Fruit fly (Drosophila melanogaster) whole organism, larva: ENCODE data around the gene dyw.
A peak's percentile ranks its signal among the peaks of the same experiment; 100 is the strongest.

ENCODE experiments used
- noc ChIP-seq: fragments of 200-800 bp; sonication (Bioruptor generic); optimal IDR thresholded peaks from 3 replicates; lab custom pipeline; 2019; ENCODE audit warnings: missing biosample characterization, mild to moderate bottlenecking, missing genetic modification characterization, moderate library complexity

Gene dyw

dm6 chrX:2657220-2657619 lies 36.5 kb downstream of the dyw start:
- no peak for TF ChIP-seq noc (tag; lab: Kevin White, UChicago)

DNA sequence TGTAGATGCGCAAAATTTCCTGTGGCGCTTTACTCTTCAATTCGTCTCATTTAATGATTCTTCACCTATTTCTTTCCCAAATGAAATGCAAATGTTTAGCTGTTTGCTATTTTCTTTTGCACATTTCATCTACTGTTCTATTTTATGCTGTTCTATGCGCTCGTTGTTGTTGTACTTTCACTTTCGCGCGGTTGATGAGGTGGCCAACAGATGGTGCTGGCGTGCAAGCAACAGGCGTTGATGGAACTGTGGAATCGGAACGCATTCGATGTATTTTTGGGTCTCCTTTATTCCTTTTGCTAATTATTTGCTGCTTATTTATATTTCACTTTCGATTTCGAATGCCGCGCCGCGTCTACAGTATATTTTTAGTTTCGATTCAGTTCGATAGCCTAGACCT lies 37.7 kb downstream of the dyw start:
- no peak for TF ChIP-seq noc (tag; lab: Kevin White, UChicago)

dm6 chrX:2655479-2655878 lies 38.2 kb downstream of the dyw start:
- TF ChIP-seq noc (tag; lab: Kevin White, UChicago): no peak

- peak; percentile 80 for TF ChIP-seq noc (tag; lab: Kevin White, UChicago)
These were observed 40.0 kb downstream of the dyw start for dm6 chrX:2653533-2654296.

- no peak for TF ChIP-seq noc (tag; lab: Kevin White, UChicago)
These were observed 41.4 kb downstream of the dyw start for dm6 chrX:2652124-2652923.

DNA sequence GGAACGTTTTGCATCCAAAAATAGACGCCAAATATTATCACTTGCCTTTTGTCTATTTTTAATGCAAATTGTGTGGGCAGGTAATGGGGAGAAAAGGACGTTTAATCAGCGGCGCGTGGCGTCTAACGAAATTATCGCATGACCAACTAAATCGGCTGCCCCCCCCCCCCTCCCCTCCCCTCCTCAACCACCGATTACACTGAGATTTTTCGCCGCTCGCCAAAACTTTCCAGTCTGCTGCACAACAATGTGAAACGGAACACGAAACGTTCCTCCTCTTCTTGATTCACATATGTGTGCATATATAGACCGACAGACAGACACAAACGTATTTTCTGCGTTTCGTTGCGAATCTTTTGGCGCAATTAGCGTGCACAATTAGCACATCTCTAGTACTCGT lies 42.6 kb downstream of the dyw start:
- no peak for TF ChIP-seq noc (tag; lab: Kevin White, UChicago)

DNA sequence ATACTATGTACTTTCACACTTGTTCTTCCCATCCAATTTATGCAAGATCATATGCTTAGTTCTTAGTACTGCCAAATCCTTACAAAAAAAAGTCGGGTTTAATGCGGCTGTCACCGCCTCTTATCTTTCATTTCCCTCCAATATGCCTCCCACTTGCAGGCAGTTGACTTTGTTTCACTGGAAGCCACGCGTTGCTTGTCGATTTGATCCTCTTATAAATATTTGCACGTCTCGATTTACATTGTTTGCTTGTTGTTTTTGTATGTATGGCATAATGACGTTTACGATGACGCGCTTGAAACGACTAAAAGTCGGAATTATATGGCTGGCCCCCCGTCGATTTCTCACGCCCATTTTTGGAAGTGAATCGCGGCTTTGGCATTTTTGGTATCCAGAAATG lies 44.7 kb downstream of the dyw start:
- TF ChIP-seq noc (tag; lab: Kevin White, UChicago): no peak

- TF ChIP-seq noc (tag; lab: Kevin White, UChicago): no peak
These were observed 45.6 kb downstream of the dyw start for dm6 chrX:2647950-2648613.

DNA sequence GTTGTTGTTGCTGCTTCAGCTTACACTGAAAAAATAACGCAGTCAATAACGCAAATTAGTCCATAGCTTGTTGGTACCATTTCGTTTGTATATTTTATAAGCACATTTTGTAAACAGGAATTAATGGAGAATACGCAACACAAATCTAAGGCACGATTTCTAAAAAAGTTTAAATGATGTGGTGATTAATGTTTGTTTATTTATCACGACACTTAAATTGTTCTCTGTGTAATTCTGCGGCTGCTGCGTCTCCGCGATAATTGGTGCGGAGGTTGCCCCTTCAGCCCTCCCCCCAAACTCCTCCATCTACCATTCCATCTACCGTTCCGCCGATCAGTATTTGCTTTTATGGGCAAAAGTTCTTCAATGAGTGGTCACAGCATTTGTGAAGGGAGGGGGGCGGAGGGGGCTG lies 46.2 kb downstream of the dyw start:
- TF ChIP-seq noc (tag; lab: Kevin White, UChicago): peak; percentile 71

- peak; percentile 98 for TF ChIP-seq noc (tag; lab: Kevin White, UChicago)
These were observed 47.5 kb downstream of the dyw start for dm6 chrX:2646022-2646761.

DNA sequence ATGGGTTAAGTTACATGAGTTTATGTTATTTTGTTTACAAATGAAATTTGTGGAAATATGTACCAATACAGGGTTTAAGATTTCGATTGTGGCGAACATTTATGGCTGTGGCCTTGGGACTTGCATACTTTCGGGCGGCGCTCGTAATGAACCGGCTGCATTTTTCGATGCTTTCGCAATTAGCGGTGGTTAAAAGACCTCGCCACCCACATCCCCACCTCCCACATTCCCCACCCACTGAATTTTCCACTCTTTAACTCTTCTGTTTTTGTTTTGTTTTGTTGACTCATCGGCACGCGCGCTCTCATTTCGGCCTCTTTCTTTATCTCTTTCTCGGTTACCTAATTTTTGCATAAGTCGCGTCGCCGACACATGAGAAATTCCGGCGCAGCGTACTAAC lies 48.1 kb downstream of the dyw start:
- TF ChIP-seq noc (tag; lab: Kevin White, UChicago): no peak
